Worm (Caenorhabditis elegans) whole organism, L3 larva: ENCODE measurements around the gene tre-4.

Source experiments
- aly-2 ChIP-seq: fragments of 150-350 bp; optimal IDR thresholded peaks from 2 replicates; lab custom pipeline; 2014; ENCODE audit warnings: missing biosample characterization, missing genetic modification characterization
- ceh-28 ChIP-seq: fragments of 150-350 bp; optimal IDR thresholded peaks from 2 replicates; lab custom pipeline; 2014; ENCODE audit warnings: missing biosample characterization, missing genetic modification reagents, missing genetic modification characterization
- ceh-82 ChIP-seq: fragments of 150-350 bp; optimal IDR thresholded peaks from 2 replicates; lab custom pipeline; 2014; ENCODE audit warnings: missing biosample characterization, missing genetic modification characterization
- daf-12 ChIP-seq: fragments of 150-350 bp; optimal IDR thresholded peaks from 2 replicates; lab custom pipeline; 2014; ENCODE audit warnings: missing biosample characterization, missing genetic modification reagents, missing genetic modification characterization
- egl-27 ChIP-seq: sonication (generic microtip); optimal IDR thresholded peaks from 4 replicates; lab custom pipeline; 2017; ENCODE audit warnings: missing biosample characterization, missing genetic modification reagents, missing genetic modification characterization
- egl-5 ChIP-seq: fragments of 150-350 bp; optimal IDR thresholded peaks from 2 replicates; lab custom pipeline; 2017; ENCODE audit warnings: missing biosample characterization, missing genetic modification reagents, missing genetic modification characterization, inconsistent platforms
- elt-2 ChIP-seq: sonication (generic microtip); optimal IDR thresholded peaks from 2 replicates; lab custom pipeline; 2016; ENCODE audit warnings: missing genetic modification reagents, mild to moderate bottlenecking, missing genetic modification characterization, missing compliant biosample characterization
- elt-3 ChIP-seq, 3 experiments: fragments of 150-350 bp in 1 of 3; sonication (generic microtip) in 2 of 3; optimal IDR thresholded peaks; 2 replicates in 2 of 3; 4 replicates in 1 of 3; lab custom pipeline; 2014 to 2017; ENCODE audit warnings: missing biosample characterization in 3 of 3, missing genetic modification characterization in 3 of 3
- eor-1 ChIP-seq, 2 experiments: fragments of 150-350 bp; optimal IDR thresholded peaks; 2 replicates each; lab custom pipeline; 2014 to 2018; ENCODE audit warnings: missing biosample characterization in 2 of 2, missing genetic modification characterization in 2 of 2
- fkh-10 ChIP-seq: sonication (generic microtip); optimal IDR thresholded peaks from 2 replicates; lab custom pipeline; 2017; ENCODE audit warnings: missing biosample characterization, missing genetic modification reagents, missing genetic modification characterization
- fkh-2 ChIP-seq: fragments of 150-350 bp; optimal IDR thresholded peaks from 2 replicates; lab custom pipeline; 2014; ENCODE audit warnings: missing biosample characterization, missing genetic modification reagents, missing genetic modification characterization
- fos-1 ChIP-seq: fragments of 150-350 bp; optimal IDR thresholded peaks from 2 replicates; lab custom pipeline; 2014; ENCODE audit warnings: missing biosample characterization, missing genetic modification characterization
- hmg-11 ChIP-seq: sonication (generic microtip); optimal IDR thresholded peaks from 2 replicates; lab custom pipeline; 2016; ENCODE audit warnings: missing genetic modification characterization, missing compliant biosample characterization
- jun-1 ChIP-seq: fragments of 150-350 bp; optimal IDR thresholded peaks from 2 replicates; lab custom pipeline; 2014; ENCODE audit warnings: missing biosample characterization, missing genetic modification reagents, missing genetic modification characterization
- lin-15B ChIP-seq: fragments of 150-350 bp; optimal IDR thresholded peaks from 2 replicates; lab custom pipeline; 2014; ENCODE audit warnings: missing biosample characterization, missing genetic modification characterization
- lin-39 ChIP-seq: fragments of 150-350 bp; optimal IDR thresholded peaks from 2 replicates; lab custom pipeline; 2018; ENCODE audit warnings: missing biosample characterization, missing genetic modification reagents, missing genetic modification characterization
- lsy-12 ChIP-seq: sonication (generic microtip); optimal IDR thresholded peaks from 2 replicates; lab custom pipeline; 2016; ENCODE audit warnings: mild to moderate bottlenecking, missing genetic modification characterization, missing compliant biosample characterization
- mdl-1 ChIP-seq: fragments of 150-350 bp; optimal IDR thresholded peaks from 2 replicates; lab custom pipeline; 2014; ENCODE audit warnings: missing biosample characterization, missing genetic modification characterization
- nfya-1 ChIP-seq: sonication (generic microtip); optimal IDR thresholded peaks from 2 replicates; lab custom pipeline; 2017; ENCODE audit warnings: missing genetic modification characterization, mild to moderate bottlenecking, missing compliant biosample characterization, antibody characterized with exemption, moderate library complexity; ENCODE audit not compliant: insufficient read depth
- nhr-11 ChIP-seq: fragments of 150-350 bp; optimal IDR thresholded peaks from 2 replicates; lab custom pipeline; 2014; ENCODE audit warnings: missing biosample characterization, missing genetic modification characterization
- nhr-23 ChIP-seq: fragments of 150-350 bp; optimal IDR thresholded peaks from 2 replicates; lab custom pipeline; 2014; ENCODE audit warnings: missing biosample characterization, missing genetic modification reagents, missing genetic modification characterization
- nhr-25 ChIP-seq: sonication (generic microtip); optimal IDR thresholded peaks from 2 replicates; lab custom pipeline; 2017; ENCODE audit warnings: missing biosample characterization, missing genetic modification characterization
- nhr-43 ChIP-seq: sonication (generic microtip); optimal IDR thresholded peaks from 2 replicates; lab custom pipeline; 2016; ENCODE audit warnings: mild to moderate bottlenecking, missing genetic modification characterization, missing compliant biosample characterization; ENCODE audit not compliant: poor library complexity, severe bottlenecking
- nhr-67 ChIP-seq: fragments of 150-350 bp; optimal IDR thresholded peaks from 2 replicates; lab custom pipeline; 2014; ENCODE audit warnings: missing biosample characterization, missing genetic modification characterization
- nhr-76 ChIP-seq: fragments of 150-350 bp; sonication (generic microtip); optimal IDR thresholded peaks from 5 replicates; lab custom pipeline; 2014; ENCODE audit warnings: missing biosample characterization, missing genetic modification characterization
- nhr-77 ChIP-seq: fragments of 150-350 bp; optimal IDR thresholded peaks from 2 replicates; lab custom pipeline; 2014; ENCODE audit warnings: missing biosample characterization, missing genetic modification characterization
- pha-4 ChIP-seq: fragments of 150-350 bp; optimal IDR thresholded peaks from 2 replicates; lab custom pipeline; 2014; ENCODE audit warnings: missing biosample characterization, missing genetic modification reagents, missing genetic modification characterization
- skn-1 ChIP-seq: fragments of 150-350 bp; optimal IDR thresholded peaks from 2 replicates; lab custom pipeline; 2014; ENCODE audit warnings: missing biosample characterization, missing genetic modification characterization
- snpc-4 ChIP-seq: fragments of 150-350 bp; optimal IDR thresholded peaks from 2 replicates; lab custom pipeline; 2014; ENCODE audit warnings: missing biosample characterization, missing genetic modification characterization
- tbx-2 ChIP-seq: sonication (generic microtip); optimal IDR thresholded peaks from 2 replicates; lab custom pipeline; 2016; ENCODE audit warnings: mild to moderate bottlenecking, missing genetic modification characterization, missing compliant biosample characterization
- unc-62 ChIP-seq: fragments of 150-350 bp; sonication (generic microtip); optimal IDR thresholded peaks from 4 replicates; lab custom pipeline; 2014; ENCODE audit warnings: missing biosample characterization, missing genetic modification reagents, missing genetic modification characterization
- ztf-11 ChIP-seq: fragments of 150-350 bp; optimal IDR thresholded peaks from 2 replicates; lab custom pipeline; 2014; ENCODE audit warnings: missing biosample characterization, missing genetic modification characterization
- ztf-4 ChIP-seq: fragments of 150-350 bp; optimal IDR thresholded peaks from 2 replicates; lab custom pipeline; 2014; ENCODE audit warnings: missing biosample characterization, missing genetic modification characterization

The tre-4 gene

ce11 chrX:13443283-13443682 is 28.7 kb upstream of the tre-4 start:
- TF ChIP-seq nhr-11 (no peak), unc-62 (GFP tag; lab: Kevin White, UChicago) (no peak), elt-2 (tag; lab: Kevin White, UChicago) (no peak), mdl-1 (no peak), fkh-10 (GFP tag; lab: Kevin White, UChicago) (no peak), egl-27 (tag; lab: Kevin White, UChicago) (no peak)

ce11 chrX:13444267-13444666 is 27.7 kb upstream of the tre-4 start:
- TF ChIP-seq fkh-2 (tag; lab: Kevin White, UChicago) (no peak), lin-15B (tag; lab: Kevin White, UChicago) (no peak), ztf-4 (no peak), ztf-11 (tag; lab: Kevin White, UChicago) (no peak), fos-1 (tag; lab: Kevin White, UChicago) (no peak), pha-4 (no peak), egl-5 (tag; lab: Kevin White, UChicago) (no peak), fkh-10 (GFP tag; lab: Kevin White, UChicago) (no peak), eor-1 (tag; optimal IDR thresholded peaks at IDR 0.05; lab: Kevin White, UChicago) (no peak), nhr-25 (tag; lab: Kevin White, UChicago) (no peak), ceh-28 (tag; lab: Kevin White, UChicago) (no peak), tbx-2 (tag; lab: Kevin White, UChicago) (no peak), elt-3 (tag; optimal IDR thresholded peaks at IDR 0.05; lab: Kevin White, UChicago) (no peak)
- TF ChIP-seq, all 47 proteins: peak for 0

- TF ChIP-seq nhr-43 (tag; lab: Kevin White, UChicago) = no peak
Measured at ce11 chrX:13446418-13446817, 25.5 kb upstream of the tre-4 start, which contains the start of gene set-8. set-8 (plus strand) TSS chrX:13446718.

ce11 chrX:13448665-13449099 is 23.3 kb upstream of the tre-4 start:
- peak; percentile 71 for TF ChIP-seq skn-1 (tag; lab: Kevin White, UChicago)
- peak; percentile 84 for TF ChIP-seq lsy-12 (tag; lab: Kevin White, UChicago)
- peak; percentile 11 for TF ChIP-seq lin-39 (tag; lab: Kevin White, UChicago)
- TF ChIP-seq hmg-11 = peak; percentile 88
- TF ChIP-seq nhr-23 (tag; lab: Kevin White, UChicago) = peak; percentile 52
- peak; percentile 62 for TF ChIP-seq elt-2 (tag; lab: Kevin White, UChicago)
- TF ChIP-seq nfya-1 (tag; lab: Kevin White, UChicago) = peak; percentile 67
- peak; percentile 2 for TF ChIP-seq lin-15B (tag; lab: Kevin White, UChicago)
- peak; percentile 68 for TF ChIP-seq tbx-2 (tag; lab: Kevin White, UChicago)
- TF ChIP-seq nhr-43 (tag; lab: Kevin White, UChicago) = peak; percentile 25
- peak; percentile 11 for TF ChIP-seq nhr-25 (tag; lab: Kevin White, UChicago)
- peak; percentile 39 for TF ChIP-seq egl-5 (tag; lab: Kevin White, UChicago)
- peak; percentile 18 for TF ChIP-seq ceh-82 (tag; lab: Kevin White, UChicago)
- peak; percentile 17 for TF ChIP-seq pha-4

ce11 chrX:13451578-13451977 is 20.4 kb upstream of the tre-4 start, which contains the start of gene F02D10.6:
F02D10.6 (minus strand) TSS chrX:13451678.
- no peak for TF ChIP-seq snpc-4 (tag; lab: Kevin White, UChicago)
- no peak for TF ChIP-seq daf-12 (tag; lab: Kevin White, UChicago)
- TF ChIP-seq fkh-10 (GFP tag; lab: Kevin White, UChicago) = no peak
- no peak for TF ChIP-seq ztf-4
- TF ChIP-seq jun-1 = no peak
- TF ChIP-seq fos-1 (tag; lab: Kevin White, UChicago) = no peak
- no peak for TF ChIP-seq nhr-67 (tag; lab: Kevin White, UChicago)
- no peak for TF ChIP-seq aly-2
- no peak for TF ChIP-seq nhr-76 (tag; lab: Kevin White, UChicago)
- TF ChIP-seq nhr-77 (tag; lab: Kevin White, UChicago) = no peak
- no peak for TF ChIP-seq ceh-28 (tag; lab: Kevin White, UChicago)
- no peak for TF ChIP-seq nhr-43 (tag; lab: Kevin White, UChicago)
- TF ChIP-seq, all 47 proteins: peak for 0
